Fruit fly (Drosophila melanogaster) whole organism, embryonic: ENCODE measurements around the gene fit.

ENCODE experiments used
- Aef1 ChIP-seq: fragments of 200-800 bp; sonication (Bioruptor generic); IDR thresholded peaks from 3 replicates; pipeline ENCODE4 v1.3.6; 2022; ENCODE audit warnings: missing biosample characterization, missing genetic modification characterization
- BEAF-32 ChIP-seq: fragments of 200-800 bp; sonication (Bioruptor generic); optimal IDR thresholded peaks from 3 replicates; lab custom pipeline; 2017; ENCODE audit warnings: missing biosample characterization, missing genetic modification characterization, mild to moderate bottlenecking, moderate library complexity, missing genetic modification reagents
- Bdp1 ChIP-seq: fragments of 200-800 bp; sonication (Bioruptor generic); optimal IDR thresholded peaks from 3 replicates; lab custom pipeline; 2016; ENCODE audit warnings: missing biosample characterization, missing genetic modification characterization
- CG10979 ChIP-seq: fragments of 200-800 bp; sonication (Bioruptor generic); optimal IDR thresholded peaks from 2 replicates; lab custom pipeline; 2018; ENCODE audit warnings: missing biosample characterization, mild to moderate bottlenecking, missing genetic modification characterization, moderate library complexity
- CG12071 ChIP-seq: fragments of 200-800 bp; sonication (Bioruptor generic); optimal IDR thresholded peaks from 3 replicates; lab custom pipeline; 2018; ENCODE audit warnings: missing biosample characterization, mild to moderate bottlenecking, missing genetic modification characterization
- CG12769 ChIP-seq: fragments of 200-800 bp; sonication (Bioruptor generic); optimal IDR thresholded peaks from 2 replicates; lab custom pipeline; 2019; ENCODE audit warnings: missing biosample characterization, mild to moderate bottlenecking, missing genetic modification characterization, moderate library complexity
- CG13123 ChIP-seq: fragments of 200-800 bp; sonication (Bioruptor generic); optimal IDR thresholded peaks from 2 replicates; lab custom pipeline; 2016; ENCODE audit warnings: missing biosample characterization, missing genetic modification characterization
- CG14667 ChIP-seq: fragments of 200-800 bp; sonication (Bioruptor generic); IDR thresholded peaks from 2 replicates; pipeline ENCODE4 v1.3.6; 2022; ENCODE audit warnings: missing biosample characterization, missing genetic modification characterization
- CG14710 ChIP-seq: fragments of 200-800 bp; sonication (Bioruptor generic); optimal IDR thresholded peaks from 3 replicates; lab custom pipeline; 2019; ENCODE audit warnings: missing biosample characterization, mild to moderate bottlenecking, missing genetic modification characterization, moderate library complexity
- CG17186 ChIP-seq: fragments of 200-800 bp; sonication (Bioruptor generic); optimal IDR thresholded peaks from 3 replicates; lab custom pipeline; 2017; ENCODE audit warnings: missing biosample characterization, missing genetic modification reagents, missing genetic modification characterization
- CG17359 ChIP-seq: fragments of 200-800 bp; sonication (Bioruptor generic); optimal IDR thresholded peaks from 3 replicates; lab custom pipeline; 2018; ENCODE audit warnings: missing biosample characterization, mild to moderate bottlenecking, missing genetic modification characterization, moderate library complexity
- CG17802 ChIP-seq: fragments of 200-800 bp; sonication (Bioruptor generic); optimal IDR thresholded peaks from 2 replicates; lab custom pipeline; 2018; ENCODE audit warnings: missing biosample characterization, mild to moderate bottlenecking, missing genetic modification characterization, moderate library complexity
- CG18599 ChIP-seq: fragments of 200-800 bp; sonication (Bioruptor generic); optimal IDR thresholded peaks from 3 replicates; lab custom pipeline; 2017; ENCODE audit warnings: missing biosample characterization, missing genetic modification characterization, mild to moderate bottlenecking, moderate library complexity, missing genetic modification reagents
- CG2116 ChIP-seq: fragments of 200-800 bp; sonication (Bioruptor generic); optimal IDR thresholded peaks from 3 replicates; lab custom pipeline; 2018; ENCODE audit warnings: missing biosample characterization, mild to moderate bottlenecking, missing genetic modification characterization
- CG2712 ChIP-seq: fragments of 200-800 bp; optimal IDR thresholded peaks from 3 replicates; lab custom pipeline; 2019; ENCODE audit warnings: missing biosample characterization, mild to moderate bottlenecking, missing genetic modification characterization, moderate library complexity
- CG30431 ChIP-seq: fragments of 200-800 bp; sonication (Bioruptor generic); optimal IDR thresholded peaks from 2 replicates; lab custom pipeline; 2017; ENCODE audit warnings: missing biosample characterization, missing genetic modification characterization
- CG3726 ChIP-seq: fragments of 200-800 bp; sonication (Bioruptor generic); IDR thresholded peaks from 3 replicates; pipeline ENCODE4, ENCODE4 v1.3.6; 2022; ENCODE audit warnings: missing biosample characterization, missing genetic modification characterization
- CG4820 ChIP-seq: fragments of 200-800 bp; sonication (Bioruptor generic); optimal IDR thresholded peaks from 3 replicates; lab custom pipeline; 2016; ENCODE audit warnings: missing biosample characterization, missing genetic modification characterization
- D19B ChIP-seq: fragments of 200-800 bp; sonication (Bioruptor generic); optimal IDR thresholded peaks from 2 replicates; lab custom pipeline; 2017; ENCODE audit warnings: missing biosample characterization, mild to moderate bottlenecking, missing genetic modification characterization
- Deaf1 ChIP-seq: fragments of 200-800 bp; optimal IDR thresholded peaks from 3 replicates; lab custom pipeline; 2019; ENCODE audit warnings: missing biosample characterization, mild to moderate bottlenecking, missing genetic modification characterization, moderate library complexity
- Dek ChIP-seq: fragments of 200-800 bp; sonication (Bioruptor generic); optimal IDR thresholded peaks from 3 replicates; lab custom pipeline; 2019; ENCODE audit warnings: missing biosample characterization, mild to moderate bottlenecking, missing genetic modification characterization, moderate library complexity
- Dfd ChIP-seq, 2 experiments: fragments of >200 bp; optimal IDR thresholded peaks; 2 replicates each; lab custom pipeline; 2017; ENCODE audit warnings: missing biosample characterization in 2 of 2, missing genetic modification characterization in 2 of 2
- GATAe ChIP-seq: fragments of 200-800 bp; sonication (Bioruptor generic); conservative IDR thresholded peaks from 2 replicates; pipeline ENCODE4 v1.3.6; 2022; ENCODE audit warnings: missing biosample characterization, missing genetic modification characterization
- HmgD ChIP-seq: fragments of 200-800 bp; sonication (Bioruptor generic); optimal IDR thresholded peaks from 3 replicates; lab custom pipeline; 2016; ENCODE audit warnings: missing biosample characterization, missing genetic modification characterization
- Hr78 ChIP-seq, 2 experiments: fragments of 200-800 bp in 1 of 2; fragments of >200 bp in 1 of 2; sonication (Bioruptor generic) in 1 of 2; optimal IDR thresholded peaks; 2 replicates each; lab custom pipeline; 2017 to 2019; ENCODE audit warnings: missing biosample characterization in 2 of 2, missing genetic modification characterization in 2 of 2, mild to moderate bottlenecking in 1 of 2, moderate library complexity in 1 of 2
- Lhr ChIP-seq: fragments of 200-800 bp; sonication (Bioruptor generic); optimal IDR thresholded peaks from 3 replicates; lab custom pipeline; 2017; ENCODE audit warnings: mild to moderate bottlenecking, missing biosample characterization, missing genetic modification reagents, missing genetic modification characterization
- MESR4 ChIP-seq: fragments of 200-800 bp; sonication (Bioruptor generic); optimal IDR thresholded peaks from 2 replicates; lab custom pipeline; 2018; ENCODE audit warnings: missing biosample characterization, mild to moderate bottlenecking, missing genetic modification characterization, moderate library complexity
- NC2β ChIP-seq: fragments of 200-800 bp; sonication (Bioruptor generic); optimal IDR thresholded peaks from 2 replicates; lab custom pipeline; 2016; ENCODE audit warnings: missing biosample characterization, missing genetic modification characterization
- Ptx1 ChIP-seq: fragments of 200-800 bp; sonication (Bioruptor generic); IDR thresholded peaks from 2 replicates; pipeline ENCODE4 v1.3.6; 2022; ENCODE audit warnings: missing biosample characterization, missing genetic modification characterization
- Taf1 ChIP-seq: fragments of 200-800 bp; sonication (Bioruptor generic); IDR thresholded peaks from 2 replicates; pipeline ENCODE4 v1.3.6; 2022; ENCODE audit warnings: missing biosample characterization, missing genetic modification characterization
- Xrp1 ChIP-seq: fragments of 200-800 bp; sonication (Bioruptor generic); IDR thresholded peaks from 2 replicates; pipeline ENCODE4 v1.3.6; 2022; ENCODE audit warnings: missing biosample characterization, missing genetic modification characterization
- ap ChIP-seq: fragments of 200-800 bp; sonication (Bioruptor generic); IDR thresholded peaks from 2 replicates; pipeline ENCODE4 v1.3.6; 2022; ENCODE audit warnings: missing biosample characterization, missing genetic modification characterization
- ci ChIP-seq: fragments of 200-800 bp; sonication (Bioruptor generic); IDR thresholded peaks from 3 replicates; pipeline ENCODE4 v1.3.6; 2022; ENCODE audit warnings: missing biosample characterization, missing genetic modification characterization
- crc ChIP-seq: fragments of 200-800 bp; sonication (Bioruptor generic); optimal IDR thresholded peaks from 2 replicates; lab custom pipeline; 2016; ENCODE audit warnings: missing biosample characterization, missing genetic modification characterization
- esg ChIP-seq: fragments of 200-800 bp; sonication (Bioruptor generic); conservative IDR thresholded peaks from 2 replicates; pipeline ENCODE4 v1.3.6; 2022; ENCODE audit warnings: missing biosample characterization, missing genetic modification characterization
- gcm2 ChIP-seq: fragments of 200-800 bp; sonication (Bioruptor generic); optimal IDR thresholded peaks from 2 replicates; lab custom pipeline; 2016; ENCODE audit warnings: missing biosample characterization, missing genetic modification characterization
- hbn ChIP-seq: fragments of 200-800 bp; sonication (Bioruptor generic); IDR thresholded peaks from 2 replicates; pipeline ENCODE4 v1.3.6; 2022; ENCODE audit warnings: missing biosample characterization, missing genetic modification characterization; ENCODE audit not compliant: partially characterized antibody
- lbe ChIP-seq: fragments of 200-800 bp; sonication (Bioruptor generic); optimal IDR thresholded peaks from 2 replicates; lab custom pipeline; 2016; ENCODE audit warnings: missing biosample characterization, mild to moderate bottlenecking, missing genetic modification characterization
- mirr ChIP-seq: fragments of 200-800 bp; sonication (Bioruptor generic); optimal IDR thresholded peaks from 3 replicates; lab custom pipeline; 2018; ENCODE audit warnings: missing biosample characterization, mild to moderate bottlenecking, missing genetic modification characterization
- mld ChIP-seq: fragments of 200-800 bp; sonication (Bioruptor generic); IDR thresholded peaks from 3 replicates; pipeline ENCODE4 v1.3.6; 2022; ENCODE audit warnings: missing biosample characterization, missing genetic modification characterization; ENCODE audit not compliant: partially characterized antibody
- odd ChIP-seq: fragments of 200-800 bp; sonication (Bioruptor generic); optimal IDR thresholded peaks from 2 replicates; lab custom pipeline; 2017; ENCODE audit warnings: missing biosample characterization, mild to moderate bottlenecking, missing genetic modification characterization
- prd ChIP-seq, 3 experiments: fragments of >200 bp in 2 of 3; fragments of 200-800 bp in 1 of 3; sonication (Bioruptor generic) in 1 of 3; optimal IDR thresholded peaks in 2 of 3; IDR thresholded peaks in 1 of 3; 2 replicates in 2 of 3; 3 replicates in 1 of 3; pipeline versions ENCODE4 v1.3.6 to Lab custom; 2017 to 2022; ENCODE audit warnings: missing biosample characterization in 1 of 3, missing genetic modification characterization in 1 of 3
- slou ChIP-seq: fragments of 200-800 bp; sonication (Bioruptor generic); optimal IDR thresholded peaks from 3 replicates; lab custom pipeline; 2016; ENCODE audit warnings: missing biosample characterization, missing genetic modification characterization
- sna ChIP-seq: fragments of 200-800 bp; sonication (Bioruptor generic); IDR thresholded peaks from 2 replicates; pipeline ENCODE4 v1.3.6; 2022; ENCODE audit warnings: missing biosample characterization, missing genetic modification characterization; ENCODE audit not compliant: partially characterized antibody
- trh ChIP-seq: fragments of 200-800 bp; sonication (Bioruptor generic); optimal IDR thresholded peaks from 2 replicates; lab custom pipeline; 2016; ENCODE audit warnings: missing biosample characterization, missing genetic modification characterization
- unpg ChIP-seq: fragments of 200-800 bp; sonication (Bioruptor generic); optimal IDR thresholded peaks from 3 replicates; lab custom pipeline; 2018; ENCODE audit warnings: missing biosample characterization, mild to moderate bottlenecking, missing genetic modification characterization, moderate library complexity
- usp ChIP-seq: fragments of >200 bp; optimal IDR thresholded peaks from 2 replicates; lab custom pipeline; 2017; ENCODE audit warnings: missing biosample characterization, missing genetic modification characterization

The fit gene

DNA sequence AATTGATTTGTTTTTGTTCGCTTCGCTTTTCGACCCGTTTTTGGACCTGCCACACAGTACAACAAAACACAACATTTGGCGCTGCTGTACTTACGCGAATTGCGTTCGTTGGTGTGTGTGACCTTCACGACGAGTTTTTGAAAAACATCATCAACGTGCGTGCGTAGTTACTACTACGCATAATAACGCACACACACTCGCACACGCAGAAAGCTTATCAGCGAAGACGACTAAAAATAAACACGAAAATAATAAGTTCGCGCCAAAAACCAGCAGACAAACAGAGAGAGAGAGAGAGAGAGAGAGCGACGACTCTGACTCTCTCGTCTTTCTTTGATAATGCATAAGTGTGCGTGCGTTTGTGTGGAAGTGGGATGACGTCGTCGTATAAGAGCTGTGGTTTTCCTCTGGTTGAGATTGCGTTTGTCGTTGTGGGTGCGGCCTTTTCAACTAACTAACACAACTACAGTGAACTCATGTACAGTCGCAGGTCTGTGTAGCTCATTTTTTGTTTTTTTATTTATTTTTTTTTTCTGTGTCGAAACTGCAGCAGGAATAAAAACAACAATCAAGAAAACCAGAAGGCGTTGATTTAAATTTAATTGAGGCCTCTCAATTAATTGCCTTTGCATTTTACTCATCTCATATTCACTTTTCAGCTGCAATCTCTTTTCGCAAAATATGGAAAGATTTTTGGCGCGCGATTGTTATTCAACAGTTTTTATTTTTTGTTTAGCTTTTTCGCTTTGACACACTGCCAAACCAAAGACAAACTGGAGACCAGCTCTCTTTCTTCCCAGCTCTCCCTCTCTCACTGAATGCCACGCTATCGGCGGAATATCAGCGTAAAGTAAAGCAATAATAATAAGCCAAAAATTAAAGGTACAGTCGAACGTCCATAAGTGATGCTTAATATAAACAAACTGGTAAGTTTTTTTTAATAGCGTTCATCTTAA is 30.4 kb downstream of the fit start (continued):
- TF ChIP-seq CG17359 (tag; lab: Kevin White, UChicago) (peak; percentile 80), Ptx1 (GFP tag; lab: Robert Waterston, UW) (0 out of 2 replicates have a peak, but pooled peaks have one; percentile 17), CG12769 (tag; lab: Kevin White, UChicago) (peak; percentile 80), odd (no peak), prd (optimal IDR thresholded peaks at IDR 0.05; lab: Kevin White, UChicago) (no peak), prd (GFP tag; IDR thresholded peaks at IDR 0.05; lab: Robert Waterston, UW) (no peak), mld (GFP tag; lab: Robert Waterston, UW) (no peak), mirr (GFP tag; lab: Kevin White, UChicago) (peak; percentile 89), CG17802 (tag; lab: Kevin White, UChicago) (peak; percentile 30), CG2712 (tag; lab: Kevin White, UChicago) (no peak), sna (GFP tag; lab: Robert Waterston, UW) (no peak), Dek (tag; lab: Kevin White, UChicago) (no peak), CG12071 (GFP tag; lab: Kevin White, UChicago) (no peak), NC2β (peak; percentile 14), Xrp1 (peak; percentile 32; the same call in 1 of the 2 replicates), ap (GFP tag; lab: Robert Waterston, UW) (no peak), crc (GFP tag; lab: Kevin White, UChicago) (no peak), Dfd (GFP tag; optimal IDR thresholded peaks at IDR 0.05; lab: Kevin White, UChicago) (no peak), Bdp1 (no peak), gcm2 (GFP tag; lab: Kevin White, UChicago) (no peak), HmgD (no peak), GATAe (GFP tag; lab: Robert Waterston, UW) (no peak; the same call in 1 of the 2 replicates), CG18599 (GFP tag; lab: Kevin White, UChicago) (no peak), CG13123 (GFP tag; lab: Kevin White, UChicago) (no peak), CG3726 (GFP tag; lab: Robert Waterston, UW) (no peak), CG10979 (tag; lab: Kevin White, UChicago) (no peak), CG4820 (GFP tag; lab: Kevin White, UChicago) (no peak), CG17186 (GFP tag; lab: Kevin White, UChicago) (no peak), esg (GFP tag; lab: Robert Waterston, UW) (no peak), unpg (no peak), D19B (GFP tag; lab: Kevin White, UChicago) (peak; percentile 7), Deaf1 (tag; lab: Kevin White, UChicago) (peak; percentile 55), Taf1 (GFP tag; lab: Robert Waterston, UW) (no peak), ci (GFP tag; lab: Robert Waterston, UW) (peak; percentile 45; the same call in 2 of the 3 replicates), Lhr (GFP tag; lab: Kevin White, UChicago) (no peak), trh (GFP tag; lab: Kevin White, UChicago) (no peak), lbe (GFP tag; lab: Kevin White, UChicago) (peak; percentile 85), slou (no peak), MESR4 (GFP tag; lab: Kevin White, UChicago) (no peak), CG2116 (GFP tag; lab: Kevin White, UChicago) (no peak), CG30431 (GFP tag; lab: Kevin White, UChicago) (no peak), CG14667 (no peak), CG14710 (tag; lab: Kevin White, UChicago) (no peak), Hr78 (GFP tag; optimal IDR thresholded peaks at IDR 0.05; lab: Kevin White, UChicago) (peak in 1 of 2 experiments; percentile 54), usp (GFP tag; lab: Kevin White, UChicago) (no peak), Aef1 (GFP tag; lab: Robert Waterston, UW) (no peak), BEAF-32 (GFP tag; lab: Kevin White, UChicago) (no peak), hbn (GFP tag; lab: Robert Waterston, UW) (peak; percentile 28; the same call in 1 of the 2 replicates)
